Fruit fly (Drosophila melanogaster) whole organism, embryonic: ENCODE measurements around the gene CG11700.
A peak's percentile ranks its signal among the peaks of the same experiment; 100 is the strongest.

ENCODE experiments used
- CG10654 ChIP-seq: fragments of 200-800 bp; sonication (Bioruptor generic); optimal IDR thresholded peaks from 2 replicates; lab custom pipeline; 2016; ENCODE audit warnings: missing biosample characterization, missing genetic modification characterization
- CG10959 ChIP-seq: fragments of 200-800 bp; sonication (Bioruptor generic); IDR thresholded peaks from 2 replicates; pipeline ENCODE4 v1.3.6; 2022; ENCODE audit warnings: missing biosample characterization, missing genetic modification characterization
- CG30403 ChIP-seq: fragments of 200-800 bp; sonication (Bioruptor generic); optimal IDR thresholded peaks from 3 replicates; lab custom pipeline; 2016; ENCODE audit warnings: missing biosample characterization, missing genetic modification characterization
- HHEX ChIP-seq: fragments of 200-800 bp; sonication (Bioruptor generic); optimal IDR thresholded peaks from 3 replicates; lab custom pipeline; 2017; ENCODE audit warnings: missing biosample characterization, mild to moderate bottlenecking, missing genetic modification characterization, missing genetic modification reagents
- Ptx1 ChIP-seq: fragments of 200-800 bp; sonication (Bioruptor generic); IDR thresholded peaks from 2 replicates; pipeline ENCODE4 v1.3.6; 2022; ENCODE audit warnings: missing biosample characterization, missing genetic modification characterization
- ara ChIP-seq: fragments of 200-800 bp; sonication (Bioruptor generic); IDR thresholded peaks from 2 replicates; pipeline ENCODE4 v1.3.6; 2022; ENCODE audit warnings: missing biosample characterization, missing genetic modification characterization
- chinmo ChIP-seq: fragments of 200-800 bp; sonication (Bioruptor generic); IDR thresholded peaks from 4 replicates; pipeline ENCODE4 v1.3.6; 2022; ENCODE audit warnings: missing biosample characterization, missing genetic modification characterization; ENCODE audit not compliant: partially characterized antibody
- her ChIP-seq: fragments of 200-800 bp; sonication (Bioruptor generic); optimal IDR thresholded peaks from 2 replicates; lab custom pipeline; 2016; ENCODE audit warnings: missing biosample characterization, missing genetic modification characterization
- hkb ChIP-seq, 2 experiments: fragments of 200-800 bp in 1 of 2; fragments of >200 bp in 1 of 2; sonication (Bioruptor generic) in 1 of 2; IDR thresholded peaks in 1 of 2; optimal IDR thresholded peaks in 1 of 2; 2 replicates each; pipeline versions ENCODE4 v1.3.6 to Lab custom; 2017 to 2022; ENCODE audit warnings: missing biosample characterization in 1 of 2, missing genetic modification characterization in 1 of 2
- vfl ChIP-seq: fragments of 200-800 bp; sonication (Bioruptor generic); optimal IDR thresholded peaks from 2 replicates; lab custom pipeline; 2016; ENCODE audit warnings: missing biosample characterization, missing genetic modification characterization

- TF ChIP-seq CG10959 (no peak), CG30403 (GFP tag; lab: Kevin White, UChicago) (peak; percentile 36), vfl (GFP tag; lab: Kevin White, UChicago) (no peak), hkb (optimal IDR thresholded peaks at IDR 0.05; lab: Kevin White, UChicago) (no peak), hkb (GFP tag; IDR thresholded peaks at IDR 0.05; lab: Robert Waterston, UW) (no peak), chinmo (GFP tag; lab: Robert Waterston, UW) (peak; percentile 85; the same call in 2 of the 4 replicates), her (GFP tag; lab: Kevin White, UChicago) (peak; percentile 62), HHEX (GFP tag; lab: Kevin White, UChicago) (no peak), ara (GFP tag; lab: Robert Waterston, UW) (no peak), Ptx1 (GFP tag; lab: Robert Waterston, UW) (peak; percentile 34; the same call in 1 of the 2 replicates), CG10654 (GFP tag; lab: Kevin White, UChicago) (peak; percentile 16)
Observed at dm6 chrX:6287842-6288241, 4.5 kb upstream of the CG11700 start, which contains the start of the genes Top3beta and wuho.
